Fruit fly (Drosophila melanogaster) whole organism, wandering third instar larva: ENCODE results near the gene CG10096.

Experiments
- CG9705 ChIP-seq: fragments of 200-800 bp; sonication (Bioruptor generic); optimal IDR thresholded peaks from 2 replicates; lab custom pipeline; 2018; ENCODE audit warnings: missing biosample characterization, mild to moderate bottlenecking, missing genetic modification characterization
- CrebA ChIP-seq: fragments of 200-800 bp; sonication (Bioruptor generic); optimal IDR thresholded peaks from 2 replicates; lab custom pipeline; 2016; ENCODE audit warnings: missing biosample characterization, mild to moderate bottlenecking, missing genetic modification characterization, borderline replicate concordance
- Dfd ChIP-seq: fragments of >200 bp; optimal IDR thresholded peaks from 2 replicates; lab custom pipeline; 2017; ENCODE audit warnings: missing biosample characterization, missing genetic modification characterization
- Dif ChIP-seq: fragments of 200-275, 200-300 bp; sonication (Bioruptor generic); optimal IDR thresholded peaks from 2 replicates; lab custom pipeline; 2018; ENCODE audit warnings: missing biosample characterization, missing genetic modification characterization; ENCODE audit not compliant: partially characterized antibody
- GATAd ChIP-seq: sonication (Bioruptor generic); optimal IDR thresholded peaks from 2 replicates; lab custom pipeline; 2016; ENCODE audit warnings: missing biosample characterization, missing genetic modification characterization
- HLH106 ChIP-seq: fragments of 200-800 bp; optimal IDR thresholded peaks from 3 replicates; lab custom pipeline; 2019; ENCODE audit warnings: missing biosample characterization, mild to moderate bottlenecking, missing genetic modification characterization, moderate library complexity
- Hnf4 ChIP-seq: fragments of 200-800 bp; sonication (Bioruptor generic); optimal IDR thresholded peaks from 2 replicates; lab custom pipeline; 2016; ENCODE audit warnings: missing biosample characterization, mild to moderate bottlenecking, missing genetic modification characterization
- Hr78 ChIP-seq: fragments of >200 bp; optimal IDR thresholded peaks from 2 replicates; lab custom pipeline; 2017; ENCODE audit warnings: missing biosample characterization, missing genetic modification characterization
- Hr83 ChIP-seq: fragments of 200-300 bp; sonication (Bioruptor generic); optimal IDR thresholded peaks from 2 replicates; lab custom pipeline; 2016; ENCODE audit warnings: missing biosample characterization, mild to moderate bottlenecking, missing genetic modification characterization, moderate library complexity; ENCODE audit not compliant: poor library complexity, severe bottlenecking
- Myc ChIP-seq: fragments of >200 bp; optimal IDR thresholded peaks from 2 replicates; lab custom pipeline; 2017
- N ChIP-seq: fragments of >200 bp; optimal IDR thresholded peaks from 2 replicates; lab custom pipeline; 2018; ENCODE audit warnings: missing biosample characterization, missing external identifiers, missing genetic modification characterization
- OdsH ChIP-seq: fragments of 200-800 bp; sonication (Bioruptor generic); optimal IDR thresholded peaks from 2 replicates; lab custom pipeline; 2016; ENCODE audit warnings: missing biosample characterization, mild to moderate bottlenecking, missing genetic modification characterization
- Rel ChIP-seq, 2 experiments: fragments of 200-800 bp; sonication (Bioruptor generic) in 1 of 2; optimal IDR thresholded peaks; 2 replicates in 1 of 2; 3 replicates in 1 of 2; lab custom pipeline; 2016 to 2019; ENCODE audit warnings: mild to moderate bottlenecking in 2 of 2, missing biosample characterization in 2 of 2, missing genetic modification characterization in 2 of 2, moderate library complexity in 1 of 2
- Sp1 ChIP-seq: fragments of 200-800 bp; sonication (Bioruptor generic); optimal IDR thresholded peaks from 3 replicates; lab custom pipeline; 2019; ENCODE audit warnings: missing biosample characterization, mild to moderate bottlenecking, missing genetic modification characterization, moderate library complexity
- Vsx2 ChIP-seq: fragments of 200-300, 225-300 bp; sonication (Bioruptor generic); optimal IDR thresholded peaks from 2 replicates; lab custom pipeline; 2018; ENCODE audit warnings: missing biosample characterization, missing genetic modification characterization; ENCODE audit not compliant: partially characterized antibody
- br ChIP-seq: fragments of 200-800 bp; sonication (Bioruptor generic); optimal IDR thresholded peaks from 2 replicates; lab custom pipeline; 2016; ENCODE audit warnings: missing biosample characterization, missing genetic modification characterization
- brk ChIP-seq: fragments of 200-800 bp; sonication (Bioruptor generic); optimal IDR thresholded peaks from 2 replicates; lab custom pipeline; 2016; ENCODE audit warnings: missing biosample characterization, mild to moderate bottlenecking, missing genetic modification characterization
- dl ChIP-seq, 2 experiments: fragments of 175-275, 200-275 bp in 1 of 2; fragments of 200-275 bp in 1 of 2; sonication (Bioruptor generic); optimal IDR thresholded peaks; lab custom pipeline; 2018; ENCODE audit warnings: mild to moderate bottlenecking in 2 of 2, missing biosample characterization in 2 of 2, missing genetic modification characterization in 2 of 2, moderate library complexity in 2 of 2; ENCODE audit not compliant: partially characterized antibody in 2 of 2, insufficient read depth in 1 of 2
- dsf ChIP-seq: sonication (Bioruptor generic); optimal IDR thresholded peaks from 2 replicates; lab custom pipeline; 2016; ENCODE audit warnings: missing biosample characterization, missing genetic modification characterization, borderline replicate concordance
- ey ChIP-seq: fragments of 200-800 bp; sonication (Bioruptor generic); optimal IDR thresholded peaks from 2 replicates; lab custom pipeline; 2016; ENCODE audit warnings: missing biosample characterization, missing genetic modification characterization
- fru ChIP-seq: fragments of 200-800 bp; sonication (Bioruptor generic); optimal IDR thresholded peaks from 3 replicates; lab custom pipeline; 2016; ENCODE audit warnings: missing biosample characterization, mild to moderate bottlenecking, missing genetic modification characterization
- h ChIP-seq: fragments of 200-800 bp; sonication (Bioruptor generic); optimal IDR thresholded peaks from 3 replicates; lab custom pipeline; 2016; ENCODE audit warnings: missing biosample characterization, mild to moderate bottlenecking, missing genetic modification characterization
- jim ChIP-seq: fragments of 175-275, 200-325 bp; sonication (Bioruptor generic); optimal IDR thresholded peaks from 2 replicates; lab custom pipeline; 2016; ENCODE audit warnings: missing biosample characterization, mild to moderate bottlenecking, missing genetic modification characterization
- lola ChIP-seq: fragments of >200 bp; optimal IDR thresholded peaks from 2 replicates; lab custom pipeline; 2017; ENCODE audit warnings: missing biosample characterization, missing genetic modification characterization
- pan ChIP-seq: fragments of >200 bp; optimal IDR thresholded peaks from 2 replicates; lab custom pipeline; 2017
- psq ChIP-seq: fragments of 200-800 bp; sonication (Bioruptor generic); optimal IDR thresholded peaks from 3 replicates; lab custom pipeline; 2017; ENCODE audit warnings: missing biosample characterization, mild to moderate bottlenecking, missing genetic modification characterization, moderate library complexity
- rgr ChIP-seq: fragments of 200-800 bp; sonication (Bioruptor generic); optimal IDR thresholded peaks from 3 replicates; lab custom pipeline; 2016; ENCODE audit warnings: missing biosample characterization, mild to moderate bottlenecking, missing genetic modification characterization
- woc ChIP-seq: sonication (Bioruptor generic); optimal IDR thresholded peaks from 2 replicates; lab custom pipeline; 2016; ENCODE audit warnings: missing biosample characterization, mild to moderate bottlenecking, missing genetic modification characterization

Gene CG10096

DNA sequence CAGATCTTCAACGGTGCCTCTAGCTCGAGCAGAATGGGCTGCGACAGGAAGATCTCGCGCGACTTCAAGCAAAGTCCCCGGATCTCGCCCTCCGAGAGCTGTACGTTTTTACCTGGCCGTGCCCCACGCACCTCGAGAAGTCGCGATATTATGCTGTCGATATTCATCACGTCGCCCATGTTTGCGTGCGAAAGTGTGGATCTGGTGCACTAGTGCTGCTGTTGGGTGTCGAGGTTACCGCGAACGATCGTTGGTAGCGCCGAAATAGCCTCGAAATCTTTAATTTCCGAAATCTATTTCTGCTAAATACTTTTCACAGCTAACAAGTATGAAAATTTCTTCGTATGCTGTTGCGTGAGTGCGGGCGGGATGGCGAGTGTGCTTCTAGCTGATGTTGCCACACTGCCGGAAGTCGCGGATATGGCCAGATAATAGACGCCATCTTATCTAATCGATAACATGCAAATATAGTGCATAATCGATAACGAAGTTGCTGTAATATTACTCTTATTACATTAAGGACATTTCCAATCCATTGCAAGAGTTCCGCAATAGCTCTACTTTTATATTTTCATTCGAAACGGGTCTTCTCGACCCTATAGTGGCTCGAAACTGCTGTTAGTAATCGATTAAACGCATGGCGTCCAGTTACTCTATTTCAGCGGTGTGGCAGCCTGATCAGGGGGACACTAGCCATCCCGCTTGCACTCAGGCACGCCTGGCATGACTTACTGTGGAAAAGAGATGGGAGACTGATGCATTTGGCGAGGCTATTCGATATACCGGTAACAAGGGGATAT lies 29.9 kb upstream of the CG10096 start, which contains the start of gene Pp1-87B:
Gene Pp1-87B, minus strand, starts transcription at position 408 of the 800 bp plus-strand sequence.
- peak; percentile 6 for TF ChIP-seq psq (GFP tag; lab: Kevin White, UChicago)
- TF ChIP-seq Hr78 = no peak
- no peak for TF ChIP-seq rgr (GFP tag; lab: Kevin White, UChicago)
- TF ChIP-seq N (GFP tag; lab: Kevin White, UChicago) = no peak
- peak; percentile 38 for TF ChIP-seq CG9705
- TF ChIP-seq Rel (GFP tag; optimal IDR thresholded peaks at IDR 0.05; lab: Kevin White, UChicago) = no peak
- TF ChIP-seq Rel (tag; optimal IDR thresholded peaks at IDR 0.05; lab: Kevin White, UChicago) = peak; percentile 28
- peak; percentile 83 for TF ChIP-seq Myc (lab: Kevin White, UChicago)
- TF ChIP-seq brk (GFP tag; lab: Kevin White, UChicago) = no peak
- no peak for TF ChIP-seq fru (GFP tag; lab: Kevin White, UChicago)
- no peak for TF ChIP-seq CrebA (GFP tag; lab: Kevin White, UChicago)
- no peak for TF ChIP-seq Hnf4 (GFP tag; lab: Kevin White, UChicago)
- TF ChIP-seq dl (GFP tag; optimal IDR thresholded peaks at IDR 0.05; lab: Kevin White, UChicago; ENCODE audit: insufficient read depth in 1 of 2, partially characterized antibody in 2 of 2) = no peak
- no peak for TF ChIP-seq GATAd (GFP tag; lab: Kevin White, UChicago)
- TF ChIP-seq HLH106 = peak; percentile 24
- TF ChIP-seq pan (lab: Kevin White, UChicago) = no peak
- peak; percentile 4 for TF ChIP-seq ey (GFP tag; lab: Kevin White, UChicago)
- no peak for TF ChIP-seq Dfd
- peak; percentile 38 for TF ChIP-seq Sp1 (GFP tag; lab: Kevin White, UChicago)
- TF ChIP-seq Hr83 (GFP tag; lab: Kevin White, UChicago) = no peak
- no peak for TF ChIP-seq Dif (GFP tag; lab: Kevin White, UChicago)
- TF ChIP-seq h (GFP tag; lab: Kevin White, UChicago) = no peak
- no peak for TF ChIP-seq dsf (GFP tag; lab: Kevin White, UChicago)
- TF ChIP-seq Vsx2 = no peak
- no peak for TF ChIP-seq jim (GFP tag; lab: Kevin White, UChicago)
- no peak for TF ChIP-seq woc (GFP tag; lab: Kevin White, UChicago)
- no peak for TF ChIP-seq OdsH (GFP tag; lab: Kevin White, UChicago)

DNA sequence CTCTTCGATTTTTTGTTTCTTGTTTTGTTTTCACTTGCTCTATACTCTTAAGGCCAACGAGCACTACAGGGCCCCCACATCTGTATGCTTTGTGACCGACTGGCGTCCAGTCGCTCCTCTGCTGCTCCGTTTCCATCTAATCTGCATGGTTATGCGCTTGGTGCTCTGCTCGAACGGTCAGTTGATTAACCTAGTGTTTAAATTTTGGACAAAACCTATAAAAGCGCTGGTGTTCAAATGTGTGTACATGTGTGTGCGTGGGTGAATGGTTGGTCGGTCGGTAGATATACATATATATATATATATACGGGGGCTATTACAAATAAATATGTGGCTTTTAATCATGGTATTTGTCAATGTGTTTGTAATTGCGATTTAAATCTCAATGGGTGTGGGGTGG lies 28.2 kb upstream of the CG10096 start:
- TF ChIP-seq br (GFP tag; lab: Kevin White, UChicago) (no peak), rgr (GFP tag; lab: Kevin White, UChicago) (peak; percentile 97)

DNA sequence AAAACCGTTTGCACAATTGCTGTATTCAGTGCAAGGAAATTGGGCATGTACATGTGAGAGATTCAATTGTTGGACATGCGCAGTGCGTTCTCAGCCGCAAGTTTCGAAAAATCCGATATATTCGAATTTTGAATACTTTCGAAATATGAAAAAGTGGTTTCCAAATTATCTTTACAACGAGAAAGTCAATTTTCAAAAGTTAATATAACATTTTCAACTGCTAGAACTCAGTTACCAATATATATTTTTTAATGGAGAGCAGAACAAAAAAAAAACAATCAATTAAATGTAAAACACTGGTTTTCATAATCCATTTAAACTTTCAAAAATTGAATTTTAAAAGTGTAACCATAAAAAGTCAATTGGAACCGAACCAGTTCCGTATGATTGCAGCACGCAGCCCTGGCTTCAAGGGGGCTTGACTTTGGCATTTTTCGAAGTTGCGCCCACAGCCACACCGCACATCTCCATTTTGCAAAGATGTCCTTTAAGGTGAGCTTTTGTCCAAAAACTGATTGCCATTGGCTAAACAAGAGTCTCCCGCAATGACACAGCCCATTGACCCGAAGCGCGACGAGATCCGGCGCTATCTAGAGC lies 26.7 kb upstream of the CG10096 start, which contains the start of the genes Scgbeta and CG17202:
Gene Scgbeta, minus strand, starts transcription at position 51 of the 597 bp plus-strand sequence.
Gene CG17202, plus strand, starts transcription at position 390 of the 597 bp plus-strand sequence.
- no peak for TF ChIP-seq lola (GFP tag; lab: Kevin White, UChicago)
- no peak for TF ChIP-seq Vsx2
- TF ChIP-seq Hr83 (GFP tag; lab: Kevin White, UChicago) = peak; percentile 56
- TF ChIP-seq rgr (GFP tag; lab: Kevin White, UChicago) = no peak

DNA sequence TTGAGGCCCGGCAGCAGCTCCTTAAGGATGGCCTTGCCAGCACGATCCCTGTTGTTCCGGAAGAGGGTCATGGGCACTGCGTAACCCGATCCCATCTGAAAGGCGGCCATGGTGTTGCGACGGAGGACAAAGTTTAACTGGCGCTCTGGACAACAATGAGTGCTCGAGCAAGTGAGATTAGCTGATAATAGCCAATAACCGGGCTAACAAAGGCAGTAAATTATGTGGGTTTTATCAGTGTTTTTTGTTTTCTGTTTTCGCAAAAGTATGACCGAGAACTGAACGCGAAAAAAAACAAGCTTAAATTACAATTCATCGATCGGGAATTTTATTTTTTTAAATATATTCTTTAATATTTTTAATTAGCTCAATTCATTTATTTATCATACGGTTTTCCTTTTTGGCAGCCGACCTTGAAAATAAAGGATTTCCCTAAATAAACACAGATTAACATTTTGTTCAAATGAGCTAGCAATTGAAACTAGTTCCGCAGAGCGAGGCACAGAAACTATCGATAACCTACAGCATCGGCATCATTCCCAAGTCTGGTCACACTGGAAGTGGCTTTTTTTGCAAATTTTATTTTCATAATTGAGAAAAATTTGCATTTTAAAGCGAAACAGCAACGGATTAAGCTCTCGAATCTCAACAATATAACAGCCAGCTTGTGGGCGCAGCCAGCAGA lies 17.6 kb upstream of the CG10096 start, which contains the start of the genes Dip-C and pps:
Gene Dip-C, minus strand, starts transcription at position 486 of the 685 bp plus-strand sequence.
Gene pps, plus strand, starts transcription at position 555 of the 685 bp plus-strand sequence.
- TF ChIP-seq Sp1 (GFP tag; lab: Kevin White, UChicago) = peak; percentile 26
- no peak for TF ChIP-seq Rel (GFP tag; optimal IDR thresholded peaks at IDR 0.05; lab: Kevin White, UChicago)
- peak; percentile 83 for TF ChIP-seq Rel (tag; optimal IDR thresholded peaks at IDR 0.05; lab: Kevin White, UChicago)
- peak; percentile 4 for TF ChIP-seq psq (GFP tag; lab: Kevin White, UChicago)
- TF ChIP-seq brk (GFP tag; lab: Kevin White, UChicago) = no peak
- no peak for TF ChIP-seq Hnf4 (GFP tag; lab: Kevin White, UChicago)
